Fruit fly (Drosophila melanogaster): Measurements from ENCODE around the gene Meics.

Gene Meics

DNA sequence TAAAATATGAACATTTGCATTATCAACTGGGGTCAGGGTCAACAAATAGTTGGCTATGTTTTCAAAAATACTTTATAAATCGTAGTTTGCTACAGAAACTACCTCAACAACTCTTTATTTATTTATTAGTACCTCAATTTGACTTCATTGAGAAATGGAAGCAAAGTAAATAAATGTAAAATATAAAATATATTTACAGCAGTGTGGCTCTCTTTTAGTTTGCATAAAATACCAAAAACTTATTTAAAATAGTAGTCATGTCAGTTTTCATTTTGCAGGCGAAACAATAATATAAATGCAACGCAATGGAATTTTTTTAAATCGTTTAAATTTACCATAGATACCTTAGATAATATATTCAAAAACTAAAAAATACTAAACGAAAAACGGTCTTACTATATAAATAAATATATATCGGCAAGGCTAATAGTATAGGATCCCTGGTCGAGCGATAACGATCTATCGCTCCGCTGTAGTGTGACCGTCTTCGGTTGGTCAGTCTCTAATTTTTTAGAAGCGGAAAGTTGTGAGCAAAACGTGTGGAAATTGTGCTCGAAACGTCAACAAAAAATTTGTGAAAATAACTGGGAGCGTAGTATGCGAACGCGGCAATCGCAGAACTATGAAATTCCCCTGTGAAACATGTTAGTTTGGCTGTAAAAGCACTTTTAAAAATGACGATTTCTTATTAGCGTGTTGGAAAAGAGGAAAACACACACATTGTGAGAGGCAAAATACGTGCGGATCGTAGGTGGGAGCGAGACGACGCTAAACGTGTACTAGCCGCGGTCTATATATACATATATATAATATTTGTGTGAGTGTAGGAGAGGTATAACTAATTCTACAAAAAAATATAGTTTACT is 37.4 kb upstream of the Meics start, which contains the start of the genes Nprl3 and upSET (continued):
- no peak for TF ChIP-seq CG9437 (GFP tag; optimal IDR thresholded peaks at IDR 0.05)
- no peak for TF ChIP-seq wor (GFP tag; IDR thresholded peaks at IDR 0.05)
- no peak for TF ChIP-seq CG16779 (GFP tag; IDR thresholded peaks at IDR 0.05)
- peak in 1 of 2 experiments; percentile 27 for TF ChIP-seq insv (GFP tag; optimal IDR thresholded peaks at IDR 0.05)
- no peak for TF ChIP-seq croc (GFP tag; conservative IDR thresholded peaks at IDR 0.05)
- peak; percentile 46 for TF ChIP-seq CHES-1-like (GFP tag; optimal IDR thresholded peaks at IDR 0.05)
- TF ChIP-seq CG17359 (tag; optimal IDR thresholded peaks at IDR 0.05), result peak; percentile 51
- TF ChIP-seq Jarid2 (GFP tag; optimal IDR thresholded peaks at IDR 0.05), result peak; percentile 33
- TF ChIP-seq CG15514 (GFP tag; optimal IDR thresholded peaks at IDR 0.05), result peak; percentile 70
- peak; percentile 89 for TF ChIP-seq CG42726 (GFP tag; IDR thresholded peaks at IDR 0.05; ENCODE audit: partially characterized antibody)
- peak; percentile 80 for TF ChIP-seq hbn (GFP tag; IDR thresholded peaks at IDR 0.05; ENCODE audit: partially characterized antibody)
- TF ChIP-seq Kr (GFP tag; optimal IDR thresholded peaks at IDR 0.05), result no peak
- TF ChIP-seq stwl (tag; optimal IDR thresholded peaks at IDR 0.05), result peak; percentile 77
- peak; percentile 24 for TF ChIP-seq Max (GFP tag; optimal IDR thresholded peaks at IDR 0.05)
- peak; percentile 17 for TF ChIP-seq Meics (GFP tag; optimal IDR thresholded peaks at IDR 0.05)
- TF ChIP-seq CG33213 (GFP tag; optimal IDR thresholded peaks at IDR 0.05), result peak; percentile 3
- TF ChIP-seq CG2129 (GFP tag; IDR thresholded peaks at IDR 0.05; ENCODE audit: partially characterized antibody), result peak; percentile 73
- TF ChIP-seq Mes4 (GFP tag; optimal IDR thresholded peaks at IDR 0.05), result no peak
- TF ChIP-seq pfk (GFP tag; optimal IDR thresholded peaks at IDR 0.05), result no peak
- peak; percentile 52 for TF ChIP-seq CG2712 (tag; optimal IDR thresholded peaks at IDR 0.05)
- peak; percentile 94 for TF ChIP-seq BEAF-32 (GFP tag; optimal IDR thresholded peaks at IDR 0.05)
- peak; percentile 22 for TF ChIP-seq grau (tag; optimal IDR thresholded peaks at IDR 0.05)
- no peak for TF ChIP-seq exex (tag; optimal IDR thresholded peaks at IDR 0.05)
- TF ChIP-seq D19B (GFP tag; optimal IDR thresholded peaks at IDR 0.05), result no peak
- peak; percentile 18 for TF ChIP-seq Asciz (GFP tag; optimal IDR thresholded peaks at IDR 0.05)
- TF ChIP-seq gfzf (GFP tag; optimal IDR thresholded peaks at IDR 0.05), result peak; percentile 84
- TF ChIP-seq Lhr (GFP tag; optimal IDR thresholded peaks at IDR 0.05), result peak; percentile 33
- no peak for TF ChIP-seq toy (GFP tag; IDR thresholded peaks at IDR 0.05)
- peak; percentile 24 for TF ChIP-seq CG15601 (tag; optimal IDR thresholded peaks at IDR 0.05)
- peak; percentile 6 for TF ChIP-seq Myb (GFP tag; optimal IDR thresholded peaks at IDR 0.05)
- TF ChIP-seq Dbx (GFP tag; IDR thresholded peaks at IDR 0.05), result 0 out of 3 replicates have a peak, but pooled peaks have one; percentile 37
- peak in 1 of 2 experiments; percentile 25 for TF ChIP-seq Hr51 (GFP tag; optimal IDR thresholded peaks at IDR 0.05)
- TF ChIP-seq gro (GFP tag; optimal IDR thresholded peaks at IDR 0.05), result no peak
- no peak for TF ChIP-seq prd (optimal IDR thresholded peaks at IDR 0.05)
- TF ChIP-seq prd (GFP tag; IDR thresholded peaks at IDR 0.05), result peak; percentile 21; the same call in 1 of the 3 replicates
- TF ChIP-seq Fer3 (tag; optimal IDR thresholded peaks at IDR 0.05), result no peak
- TF ChIP-seq Sin3A (optimal IDR thresholded peaks at IDR 0.05), result peak; percentile 52
- TF ChIP-seq CG11695 (GFP tag; IDR thresholded peaks at IDR 0.05), result no peak
- peak; percentile 90 for TF ChIP-seq bbx (GFP tag; IDR thresholded peaks at IDR 0.05; ENCODE audit: partially characterized antibody)
- peak; percentile 85 for TF ChIP-seq unc-4 (GFP tag; IDR thresholded peaks at IDR 0.05; ENCODE audit: partially characterized antibody)
- TF ChIP-seq Bgb (GFP tag; IDR thresholded peaks at IDR 0.05; ENCODE audit: partially characterized antibody), result peak; percentile 91
- TF ChIP-seq org-1 (GFP tag; optimal IDR thresholded peaks at IDR 0.05), result no peak
- TF ChIP-seq CG1233 (GFP tag; optimal IDR thresholded peaks at IDR 0.05), result no peak
- no peak for TF ChIP-seq CG2202 (tag; optimal IDR thresholded peaks at IDR 0.05)
- peak; percentile 72 for TF ChIP-seq sens (GFP tag)
- peak; percentile 86 for TF ChIP-seq sna (GFP tag; IDR thresholded peaks at IDR 0.05; ENCODE audit: partially characterized antibody)
- TF ChIP-seq CG9727 (GFP tag; optimal IDR thresholded peaks at IDR 0.05), result peak; percentile 7

Measured in whole organism, embryonic.